Worm (Caenorhabditis elegans): Measurements from ENCODE around the gene F01D5.8.

DNA sequence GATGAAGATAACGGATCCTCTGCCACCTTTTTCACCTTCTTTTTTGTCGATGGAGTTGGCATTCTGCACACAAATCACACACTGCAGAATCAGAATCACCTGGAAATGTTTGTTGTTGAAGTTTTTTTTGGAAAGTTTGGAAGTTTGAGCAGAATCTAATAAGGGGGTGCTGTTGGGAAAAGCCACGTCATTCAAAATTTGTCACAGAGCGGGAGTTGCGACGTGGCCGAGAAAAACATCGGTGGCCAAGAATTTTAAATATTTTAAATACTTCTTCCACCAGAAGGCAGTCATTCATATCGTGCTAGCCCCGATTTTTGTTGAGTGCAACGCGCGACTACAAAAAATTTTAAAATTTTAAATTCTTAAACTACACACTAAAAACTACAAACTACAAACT lies 48.2 kb upstream of the F01D5.8 start, which contains the start of gene rpi-1:
- TF ChIP-seq unc-39 (tag; optimal IDR thresholded peaks at IDR 0.05), result no peak
- no peak for TF ChIP-seq nhr-12 (tag; optimal IDR thresholded peaks at IDR 0.05)
- TF ChIP-seq ceh-9 (tag; optimal IDR thresholded peaks at IDR 0.05), result no peak
- TF ChIP-seq lin-15B (tag; optimal IDR thresholded peaks at IDR 0.05), result no peak
